Worm (Caenorhabditis elegans): ENCODE measurements around the gene R07E3.1.

The R07E3.1 gene

ce11 chrX:10333301-10333854 lies 7.6 kb downstream of the R07E3.1 start, which contains the start of gene R07E3.4 (continued):
- no peak for TF ChIP-seq ztf-11 (tag; optimal IDR thresholded peaks at IDR 0.05)
- no peak for TF ChIP-seq efl-1 (optimal IDR thresholded peaks at IDR 0.05)
- no peak for TF ChIP-seq efl-1 (GFP tag; optimal IDR thresholded peaks at IDR 0.05 in 1 of 2)
- no peak for TF ChIP-seq ceh-63 (GFP tag; optimal IDR thresholded peaks at IDR 0.05)
- TF ChIP-seq unc-98 (GFP tag; IDR thresholded peaks at IDR 0.05), result no peak
- TF ChIP-seq lin-35 (GFP tag; optimal IDR thresholded peaks at IDR 0.05), result peak in 1 of 2 experiments; percentile 16
- TF ChIP-seq tbx-2 (tag; optimal IDR thresholded peaks at IDR 0.05), result peak; percentile 30
- TF ChIP-seq alr-1 (tag; optimal IDR thresholded peaks at IDR 0.05; ENCODE audit: borderline replicate concordance), result no peak
- TF ChIP-seq irx-1 (tag; optimal IDR thresholded peaks at IDR 0.05), result no peak
- no peak for TF ChIP-seq nhr-76 (tag; optimal IDR thresholded peaks at IDR 0.05)
- TF ChIP-seq tlp-1 (tag; optimal IDR thresholded peaks at IDR 0.05), result no peak
- no peak for TF ChIP-seq sup-37 (GFP tag; optimal IDR thresholded peaks at IDR 0.05)
- peak; percentile 16 for TF ChIP-seq unc-130 (tag; optimal IDR thresholded peaks at IDR 0.05)
- no peak for TF ChIP-seq nhr-77 (tag; optimal IDR thresholded peaks at IDR 0.05)
- TF ChIP-seq swsn-7 (tag; optimal IDR thresholded peaks at IDR 0.05), result no peak
- TF ChIP-seq unc-62 (GFP tag; optimal IDR thresholded peaks at IDR 0.05), result no peak
- TF ChIP-seq dsc-1 (tag; optimal IDR thresholded peaks at IDR 0.05), result no peak
- no peak for TF ChIP-seq ceh-88 (GFP tag; IDR thresholded peaks at IDR 0.05)
- no peak for TF ChIP-seq fkh-10 (GFP tag; optimal IDR thresholded peaks at IDR 0.05)
- no peak for TF ChIP-seq pax-3 (tag; optimal IDR thresholded peaks at IDR 0.05)
- TF ChIP-seq lin-15B (tag; optimal IDR thresholded peaks at IDR 0.05), result no peak
- TF ChIP-seq aha-1 (tag; optimal IDR thresholded peaks at IDR 0.05), result no peak
- TF ChIP-seq nhr-12 (tag; optimal IDR thresholded peaks at IDR 0.05), result no peak
- peak; percentile 72 for TF ChIP-seq nhr-11 (tag; optimal IDR thresholded peaks at IDR 0.05)
- peak in 1 of 6 experiments; percentile 28 for TF ChIP-seq elt-3 (tag; optimal IDR thresholded peaks at IDR 0.05)
- no peak for TF ChIP-seq ceh-82 (tag; optimal IDR thresholded peaks at IDR 0.05)
- peak; percentile 61 for TF ChIP-seq grh-1 (GFP tag; IDR thresholded peaks at IDR 0.05)
- no peak for TF ChIP-seq aly-2 (tag; optimal IDR thresholded peaks at IDR 0.05)
- peak; percentile 79 for TF ChIP-seq elt-2 (tag; optimal IDR thresholded peaks at IDR 0.05)
- no peak for TF ChIP-seq nhr-47 (tag; optimal IDR thresholded peaks at IDR 0.05)
- TF ChIP-seq zip-4 (GFP tag; optimal IDR thresholded peaks at IDR 0.05), result no peak
- no peak for TF ChIP-seq C04F5.9 (tag; optimal IDR thresholded peaks at IDR 0.05)
- TF ChIP-seq nhr-84 (tag; optimal IDR thresholded peaks at IDR 0.05), result no peak
- TF ChIP-seq sox-4 (tag; optimal IDR thresholded peaks at IDR 0.05), result no peak
- TF ChIP-seq jun-1 (tag; optimal IDR thresholded peaks at IDR 0.05), result no peak
- TF ChIP-seq snpc-4 (tag; optimal IDR thresholded peaks at IDR 0.05), result no peak
- no peak for TF ChIP-seq vab-15 (tag; optimal IDR thresholded peaks at IDR 0.05)
- no peak for TF ChIP-seq lin-39 (tag; optimal IDR thresholded peaks at IDR 0.05)

DNA sequence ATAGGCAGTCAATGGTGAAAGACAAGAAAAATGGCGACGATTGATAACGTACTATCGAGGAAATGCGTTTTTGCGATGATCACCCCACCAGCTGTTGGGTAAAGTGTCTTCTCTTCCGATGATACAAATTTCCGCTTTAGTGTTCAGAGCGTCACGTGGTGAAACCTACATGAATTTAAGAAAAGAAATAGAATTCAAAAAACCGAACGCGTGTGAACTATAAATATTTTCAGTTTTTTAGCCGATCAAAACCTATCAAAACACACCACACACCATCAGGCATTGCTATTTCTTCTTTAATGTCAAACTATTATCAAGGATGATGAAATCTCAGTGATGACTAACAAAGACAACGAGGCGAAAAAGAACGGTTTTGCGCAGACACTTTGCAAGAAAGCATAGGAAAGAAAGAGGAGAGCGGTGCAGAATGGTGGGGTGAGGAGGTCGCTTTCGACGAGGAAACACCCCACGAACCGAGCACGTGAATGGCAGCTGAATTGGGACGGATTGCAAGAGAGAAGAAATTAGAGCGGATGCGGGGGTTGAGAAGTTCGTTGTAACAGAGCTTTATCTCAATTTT lies 8.8 kb downstream of the R07E3.1 start:
- TF ChIP-seq hpl-2 (GFP tag; optimal IDR thresholded peaks at IDR 0.05) (no peak), irx-1 (tag; optimal IDR thresholded peaks at IDR 0.05) (no peak), mep-1 (tag; optimal IDR thresholded peaks at IDR 0.05) (peak; percentile 28), ets-5 (GFP tag; IDR thresholded peaks at IDR 0.05) (no peak), fkh-8 (tag; optimal IDR thresholded peaks at IDR 0.05) (no peak), alr-1 (tag; optimal IDR thresholded peaks at IDR 0.05; ENCODE audit: borderline replicate concordance) (no peak), lin-13 (GFP tag; optimal IDR thresholded peaks at IDR 0.05) (no peak), zag-1 (tag; optimal IDR thresholded peaks at IDR 0.05) (no peak), rnt-1 (tag; optimal IDR thresholded peaks at IDR 0.05) (peak; percentile 72), C16A3.4 (tag; optimal IDR thresholded peaks at IDR 0.05) (no peak), ceh-8 (GFP tag; optimal IDR thresholded peaks at IDR 0.05) (no peak), grh-1 (GFP tag; IDR thresholded peaks at IDR 0.05) (no peak), ceh-63 (GFP tag; optimal IDR thresholded peaks at IDR 0.05) (no peak), blmp-1 (tag; optimal IDR thresholded peaks at IDR 0.05) (peak; percentile 48), unc-130 (tag; optimal IDR thresholded peaks at IDR 0.05) (peak; percentile 5), lin-39 (tag; optimal IDR thresholded peaks at IDR 0.05) (no peak), unc-86 (tag; optimal IDR thresholded peaks at IDR 0.05) (no peak), ceh-82 (tag; optimal IDR thresholded peaks at IDR 0.05) (peak in 1 of 3 experiments; percentile 15), nhr-28 (tag; optimal IDR thresholded peaks at IDR 0.05) (no peak), elt-2 (tag; optimal IDR thresholded peaks at IDR 0.05) (peak; percentile 47), lin-15B (tag; optimal IDR thresholded peaks at IDR 0.05) (no peak), xbp-1 (tag; optimal IDR thresholded peaks at IDR 0.05) (no peak), nhr-12 (tag; optimal IDR thresholded peaks at IDR 0.05) (no peak), skn-1 (tag; optimal IDR thresholded peaks at IDR 0.05) (peak; percentile 78), tbx-2 (tag; optimal IDR thresholded peaks at IDR 0.05) (peak; percentile 39), zip-4 (GFP tag; optimal IDR thresholded peaks at IDR 0.05) (no peak), nhr-76 (tag; optimal IDR thresholded peaks at IDR 0.05) (no peak)
